Fruit fly (Drosophila melanogaster) whole organism, wandering third instar larva: ENCODE data around the gene CG31007.

Experiments used
- Vsx2 ChIP-seq: fragments of 200-300, 225-300 bp; sonication (Bioruptor generic); optimal IDR thresholded peaks from 2 replicates; lab custom pipeline; 2018; ENCODE audit warnings: missing biosample characterization, missing genetic modification characterization; ENCODE audit not compliant: partially characterized antibody
- pan ChIP-seq: fragments of >200 bp; optimal IDR thresholded peaks from 2 replicates; lab custom pipeline; 2017
- psq ChIP-seq: fragments of 200-800 bp; sonication (Bioruptor generic); optimal IDR thresholded peaks from 3 replicates; lab custom pipeline; 2017; ENCODE audit warnings: missing biosample characterization, mild to moderate bottlenecking, missing genetic modification characterization, moderate library complexity

dm6 chr3R:31006599-31006998 is 14.3 kb upstream of the CG31007 start:
- TF ChIP-seq psq: no peak
- no peak for TF ChIP-seq pan
- no peak for TF ChIP-seq Vsx2
